Fruit fly (Drosophila melanogaster): ENCODE results near the gene Cse1.

Gene Cse1

dm6 chr2L:16826872-16827506 is 2.0 kb upstream of the Cse1 start, which contains the start of gene AspRS-m (continued):
- TF ChIP-seq CG15514 (GFP tag; optimal IDR thresholded peaks at IDR 0.05), result no peak
- TF ChIP-seq pan (optimal IDR thresholded peaks at IDR 0.05), result no peak
- TF ChIP-seq pan (GFP tag; optimal IDR thresholded peaks at IDR 0.05 in 1 of 2, IDR thresholded peaks at IDR 0.05 in 1 of 2), result no peak
- TF ChIP-seq dan (GFP tag; IDR thresholded peaks at IDR 0.05), result no peak
- peak; percentile 81 for TF ChIP-seq CG34422 (GFP tag; IDR thresholded peaks at IDR 0.05)
- no peak for TF ChIP-seq CG6689 (GFP tag; IDR thresholded peaks at IDR 0.05)
- TF ChIP-seq crc (GFP tag; optimal IDR thresholded peaks at IDR 0.05), result no peak
- TF ChIP-seq dysf (GFP tag; IDR thresholded peaks at IDR 0.05), result no peak
- TF ChIP-seq C15 (GFP tag; IDR thresholded peaks at IDR 0.05), result no peak
- peak; percentile 78 for TF ChIP-seq nerfin-2 (GFP tag; IDR thresholded peaks at IDR 0.05; ENCODE audit: partially characterized antibody)
- TF ChIP-seq gcm (GFP tag; optimal IDR thresholded peaks at IDR 0.05), result no peak
- TF ChIP-seq CG14965 (GFP tag; optimal IDR thresholded peaks at IDR 0.05; ENCODE audit: borderline replicate concordance), result no peak
- TF ChIP-seq tap (tag; optimal IDR thresholded peaks at IDR 0.05), result no peak
- TF ChIP-seq al (GFP tag; IDR thresholded peaks at IDR 0.05), result no peak
- TF ChIP-seq her (GFP tag; optimal IDR thresholded peaks at IDR 0.05), result no peak
- TF ChIP-seq CG14710 (tag; optimal IDR thresholded peaks at IDR 0.05), result peak; percentile 64
- TF ChIP-seq zfh2 (GFP tag; optimal IDR thresholded peaks at IDR 0.05), result no peak
- no peak for TF ChIP-seq grn (GFP tag; optimal IDR thresholded peaks at IDR 0.05)
- no peak for TF ChIP-seq pfk (GFP tag; optimal IDR thresholded peaks at IDR 0.05)
- peak; percentile 81 for TF ChIP-seq CG9932 (GFP tag; IDR thresholded peaks at IDR 0.05)
- no peak for TF ChIP-seq Fer1 (GFP tag; optimal IDR thresholded peaks at IDR 0.05)
- no peak for TF ChIP-seq chif (GFP tag; optimal IDR thresholded peaks at IDR 0.05)
- TF ChIP-seq Elba2 (GFP tag; optimal IDR thresholded peaks at IDR 0.05), result no peak
- no peak for TF ChIP-seq eve (GFP tag; optimal IDR thresholded peaks at IDR 0.05)
- TF ChIP-seq pzg (GFP tag; optimal IDR thresholded peaks at IDR 0.05), result peak; percentile 44
- TF ChIP-seq yki (optimal IDR thresholded peaks at IDR 0.05), result no peak
- TF ChIP-seq hbn (GFP tag; IDR thresholded peaks at IDR 0.05; ENCODE audit: partially characterized antibody), result peak; percentile 71
- no peak for TF ChIP-seq corto (GFP tag; optimal IDR thresholded peaks at IDR 0.05)
- TF ChIP-seq lab (GFP tag; optimal IDR thresholded peaks at IDR 0.05), result no peak
- no peak for TF ChIP-seq danr (GFP tag; IDR thresholded peaks at IDR 0.05)
- no peak for TF ChIP-seq nau (GFP tag; optimal IDR thresholded peaks at IDR 0.05)
- TF ChIP-seq grau (tag; optimal IDR thresholded peaks at IDR 0.05), result no peak

DNA sequence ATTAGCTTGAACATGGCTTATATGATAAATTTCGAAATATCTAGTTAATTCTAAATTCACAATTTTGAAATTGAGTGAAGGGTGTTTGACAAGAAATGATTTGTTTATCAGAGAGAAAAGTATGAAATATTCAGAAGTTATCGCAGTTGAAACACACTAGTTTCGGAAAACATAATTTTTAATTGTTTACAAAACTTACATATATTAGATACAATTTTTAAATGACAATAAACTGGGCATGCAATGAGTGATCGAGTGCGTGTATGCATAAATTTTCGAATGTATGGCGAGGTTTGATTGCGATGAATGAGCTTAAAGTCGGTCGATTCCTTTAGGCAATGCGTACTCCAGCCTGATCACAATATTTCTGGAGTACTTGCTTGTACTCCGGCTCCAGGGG is 4.0 kb downstream of the Cse1 start, which contains the start of gene CG13280:
CG13280 (minus strand) TSS at position 101 of the 400 bp plus-strand sequence.
- no peak for TF ChIP-seq chif (GFP tag; optimal IDR thresholded peaks at IDR 0.05)
- no peak for TF ChIP-seq ken (GFP tag; IDR thresholded peaks at IDR 0.05)

dm6 chr2L:16819714-16820113 is 5.3 kb downstream of the Cse1 start:
- no peak for TF ChIP-seq al (GFP tag; IDR thresholded peaks at IDR 0.05)
- TF ChIP-seq Lpt (GFP tag; optimal IDR thresholded peaks at IDR 0.05), result no peak
- no peak for TF ChIP-seq sob (GFP tag; IDR thresholded peaks at IDR 0.05)
- TF ChIP-seq CG10274 (GFP tag; optimal IDR thresholded peaks at IDR 0.05), result no peak
- no peak for TF ChIP-seq CG6175 (GFP tag; IDR thresholded peaks at IDR 0.05)
- TF ChIP-seq CG32767 (GFP tag; IDR thresholded peaks at IDR 0.05), result no peak
- TF ChIP-seq CG30431 (GFP tag; optimal IDR thresholded peaks at IDR 0.05), result no peak
- peak; percentile 36 for TF ChIP-seq Nf-YB (GFP tag; optimal IDR thresholded peaks at IDR 0.05)
- TF ChIP-seq H15 (GFP tag; IDR thresholded peaks at IDR 0.05), result no peak
- TF ChIP-seq pho (GFP tag; optimal IDR thresholded peaks at IDR 0.05), result no peak
- peak in 1 of 2 experiments; percentile 19 for TF ChIP-seq Pdp1 (GFP tag; optimal IDR thresholded peaks at IDR 0.05)
- TF ChIP-seq CG42726 (GFP tag; IDR thresholded peaks at IDR 0.05; ENCODE audit: partially characterized antibody), result no peak
- TF ChIP-seq yki (optimal IDR thresholded peaks at IDR 0.05), result no peak
- TF ChIP-seq fd96Cb (tag; optimal IDR thresholded peaks at IDR 0.05), result no peak
- TF ChIP-seq Scr (GFP tag; IDR thresholded peaks at IDR 0.05; ENCODE audit: partially characterized antibody), result no peak
- peak; percentile 38 for TF ChIP-seq Fer2 (tag; optimal IDR thresholded peaks at IDR 0.05)
- TF ChIP-seq ash1 (GFP tag; optimal IDR thresholded peaks at IDR 0.05), result no peak
- no peak for TF ChIP-seq CG13123 (GFP tag; optimal IDR thresholded peaks at IDR 0.05)
- no peak for TF ChIP-seq twi (tag; optimal IDR thresholded peaks at IDR 0.05)
